Worm (Caenorhabditis elegans): ENCODE data around the gene thoc-5.

thoc-5 gene

ce11 chrIII:5308278-5308677 lies 40.9 kb downstream of the thoc-5 start, which contains the start of gene mog-3 (continued):
- TF ChIP-seq aptf-2 (GFP tag; conservative IDR thresholded peaks at IDR 0.05), result no peak; the same call in 1 of the 2 replicates
- TF ChIP-seq B0035.1 (tag; optimal IDR thresholded peaks at IDR 0.05), result no peak
- TF ChIP-seq somi-1 (GFP tag; optimal IDR thresholded peaks at IDR 0.05), result no peak
- no peak for TF ChIP-seq hlh-26 (GFP tag; conservative IDR thresholded peaks at IDR 0.05)
- no peak for TF ChIP-seq cebp-1 (GFP tag; IDR thresholded peaks at IDR 0.05)
- peak; percentile 77 for TF ChIP-seq cebp-1 (tag; optimal IDR thresholded peaks at IDR 0.05)
- TF ChIP-seq lsl-1 (GFP tag; optimal IDR thresholded peaks at IDR 0.05), result peak; percentile 38
- TF ChIP-seq F10E7.11 (tag; optimal IDR thresholded peaks at IDR 0.05), result no peak
- no peak for TF ChIP-seq F37B4.10 (GFP tag; IDR thresholded peaks at IDR 0.05)
- peak; percentile 63 for TF ChIP-seq efl-1 (GFP tag; optimal IDR thresholded peaks at IDR 0.05)
- peak; percentile 37; the same call in 1 of the 2 replicates for TF ChIP-seq madf-6 (GFP tag; IDR thresholded peaks at IDR 0.05)
- no peak for TF ChIP-seq sdz-38 (tag; optimal IDR thresholded peaks at IDR 0.05)
- TF ChIP-seq mes-4 (tag; optimal IDR thresholded peaks at IDR 0.05), result no peak
- TF ChIP-seq T26A5.8 (tag; optimal IDR thresholded peaks at IDR 0.05), result no peak
- peak; percentile 66 for TF ChIP-seq sptf-2 (GFP tag; optimal IDR thresholded peaks at IDR 0.05)
- TF ChIP-seq lin-54 (GFP tag; optimal IDR thresholded peaks at IDR 0.05), result peak; percentile 83
- TF ChIP-seq ceh-100 (GFP tag; IDR thresholded peaks at IDR 0.05), result no peak
- TF ChIP-seq mcd-1 (GFP tag; IDR thresholded peaks at IDR 0.05), result 0 out of 2 replicates have a peak, but pooled peaks have one; percentile 26
- TF ChIP-seq ceh-79 (tag; optimal IDR thresholded peaks at IDR 0.05), result no peak
- no peak for TF ChIP-seq C17E4.6 (GFP tag; IDR thresholded peaks at IDR 0.05)
- TF ChIP-seq Y56A3A.18 (GFP tag; IDR thresholded peaks at IDR 0.05), result no peak

- TF ChIP-seq mxl-1 (tag; optimal IDR thresholded peaks at IDR 0.05) (peak; percentile 92), zim-3 (tag; optimal IDR thresholded peaks at IDR 0.05) (peak; percentile 78), aptf-3 (GFP tag; IDR thresholded peaks at IDR 0.05) (peak; percentile 83; the same call in 1 of the 2 replicates), nhr-120 (GFP tag; IDR thresholded peaks at IDR 0.05) (peak; percentile 94), madf-6 (GFP tag; IDR thresholded peaks at IDR 0.05) (no peak; the same call in 1 of the 2 replicates), tbx-9 (tag; optimal IDR thresholded peaks at IDR 0.05; ENCODE audit: borderline replicate concordance) (no peak), egrh-3 (GFP tag; IDR thresholded peaks at IDR 0.05) (peak; percentile 60; the same call in 1 of the 2 replicates), Y79H2A.3 (GFP tag; conservative IDR thresholded peaks at IDR 0.05) (no peak), atf-7 (tag; optimal IDR thresholded peaks at IDR 0.05) (peak; percentile 21), ceh-58 (GFP tag; IDR thresholded peaks at IDR 0.05) (peak; percentile 91; the same call in 1 of the 2 replicates), egl-44 (GFP tag; IDR thresholded peaks at IDR 0.05) (peak; percentile 87; the same call in 1 of the 2 replicates), F39B2.1 (GFP tag; IDR thresholded peaks at IDR 0.05) (no peak), lin-35 (GFP tag; optimal IDR thresholded peaks at IDR 0.05) (peak in 1 of 3 experiments; percentile 43), Y56A3A.18 (GFP tag; IDR thresholded peaks at IDR 0.05) (peak; percentile 85), gei-17 (GFP tag; optimal IDR thresholded peaks at IDR 0.05) (no peak), ceh-27 (GFP tag; optimal IDR thresholded peaks at IDR 0.05) (peak; percentile 64), hlh-12 (tag; optimal IDR thresholded peaks at IDR 0.05) (peak; percentile 61), ceh-91 (GFP tag; IDR thresholded peaks at IDR 0.05) (peak; percentile 48; the same call in 1 of the 2 replicates), K11D2.4 (GFP tag; IDR thresholded peaks at IDR 0.05) (no peak), F55B11.4 (tag; optimal IDR thresholded peaks at IDR 0.05; ENCODE audit: borderline replicate concordance, insufficient read depth) (no peak), nfya-2 (GFP tag; IDR thresholded peaks at IDR 0.05) (no peak), ceh-100 (GFP tag; IDR thresholded peaks at IDR 0.05) (0 out of 2 replicates have a peak, but pooled peaks have one; percentile 41), akir-1 (GFP tag; optimal IDR thresholded peaks at IDR 0.05) (no peak), pbrm-1 (GFP tag; IDR thresholded peaks at IDR 0.05) (peak; percentile 86), xnd-1 (tag; optimal IDR thresholded peaks at IDR 0.05) (peak; percentile 18), F57A8.1 (GFP tag; optimal IDR thresholded peaks at IDR 0.05) (peak; percentile 69), tlf-1 (GFP tag; optimal IDR thresholded peaks at IDR 0.05) (peak; percentile 49), ztf-6 (GFP tag; IDR thresholded peaks at IDR 0.05) (peak; percentile 88), lsy-27 (tag; optimal IDR thresholded peaks at IDR 0.05; ENCODE audit: borderline replicate concordance, insufficient read depth) (no peak), him-1 (tag; optimal IDR thresholded peaks at IDR 0.05) (peak; percentile 85)
Measured at ce11 chrIII:5305725-5306124, 43.5 kb downstream of the thoc-5 start.

All from whole organism, young adult.